Worm (Caenorhabditis elegans) whole organism, L3 larva: ENCODE measurements around the gene F54H5.3.

Source experiments
- aly-2 ChIP-seq: fragments of 150-350 bp; optimal IDR thresholded peaks from 2 replicates; lab custom pipeline; 2014; ENCODE audit warnings: missing biosample characterization, missing genetic modification characterization
- ceh-28 ChIP-seq: fragments of 150-350 bp; optimal IDR thresholded peaks from 2 replicates; lab custom pipeline; 2014; ENCODE audit warnings: missing biosample characterization, missing genetic modification reagents, missing genetic modification characterization
- ceh-82 ChIP-seq: fragments of 150-350 bp; optimal IDR thresholded peaks from 2 replicates; lab custom pipeline; 2014; ENCODE audit warnings: missing biosample characterization, missing genetic modification characterization
- daf-12 ChIP-seq: fragments of 150-350 bp; optimal IDR thresholded peaks from 2 replicates; lab custom pipeline; 2014; ENCODE audit warnings: missing biosample characterization, missing genetic modification reagents, missing genetic modification characterization
- egl-5 ChIP-seq: fragments of 150-350 bp; optimal IDR thresholded peaks from 2 replicates; lab custom pipeline; 2017; ENCODE audit warnings: missing biosample characterization, missing genetic modification reagents, missing genetic modification characterization, inconsistent platforms
- elt-3 ChIP-seq, 3 experiments: fragments of 150-350 bp in 1 of 3; sonication (generic microtip) in 2 of 3; optimal IDR thresholded peaks; 2 replicates in 2 of 3; 4 replicates in 1 of 3; lab custom pipeline; 2014 to 2017; ENCODE audit warnings: missing biosample characterization in 3 of 3, missing genetic modification characterization in 3 of 3
- fkh-10 ChIP-seq: sonication (generic microtip); optimal IDR thresholded peaks from 2 replicates; lab custom pipeline; 2017; ENCODE audit warnings: missing biosample characterization, missing genetic modification reagents, missing genetic modification characterization
- lsy-12 ChIP-seq: sonication (generic microtip); optimal IDR thresholded peaks from 2 replicates; lab custom pipeline; 2016; ENCODE audit warnings: mild to moderate bottlenecking, missing genetic modification characterization, missing compliant biosample characterization
- nhr-12 ChIP-seq: fragments of 150-350 bp; optimal IDR thresholded peaks from 2 replicates; lab custom pipeline; 2014; ENCODE audit warnings: missing biosample characterization, missing genetic modification characterization
- nhr-76 ChIP-seq: fragments of 150-350 bp; sonication (generic microtip); optimal IDR thresholded peaks from 5 replicates; lab custom pipeline; 2014; ENCODE audit warnings: missing biosample characterization, missing genetic modification characterization
- nhr-77 ChIP-seq: fragments of 150-350 bp; optimal IDR thresholded peaks from 2 replicates; lab custom pipeline; 2014; ENCODE audit warnings: missing biosample characterization, missing genetic modification characterization
- pqm-1 ChIP-seq: fragments of 150-350 bp; optimal IDR thresholded peaks from 2 replicates; lab custom pipeline; 2017; ENCODE audit warnings: missing biosample characterization, missing genetic modification characterization, inconsistent platforms
- sea-2 ChIP-seq: fragments of 150-350 bp; sonication (generic microtip); optimal IDR thresholded peaks from 4 replicates; lab custom pipeline; 2014; ENCODE audit warnings: missing biosample characterization, missing genetic modification reagents, missing genetic modification characterization
- skn-1 ChIP-seq: fragments of 150-350 bp; optimal IDR thresholded peaks from 2 replicates; lab custom pipeline; 2014; ENCODE audit warnings: missing biosample characterization, missing genetic modification characterization

F54H5.3 gene

ce11 chrII:6666598-6666997, 44.6 kb downstream of the F54H5.3 start, which contains the start of gene T19D12.1:
TSS of gene T19D12.1 (plus strand) at chrII:6666898.
- TF ChIP-seq lsy-12 (tag; lab: Kevin White, UChicago) (no peak), nhr-12 (no peak), pqm-1 (tag; lab: Kevin White, UChicago) (no peak)

- TF ChIP-seq elt-3 (tag; optimal IDR thresholded peaks at IDR 0.05; lab: Kevin White, UChicago), result no peak
- TF ChIP-seq, all 47 proteins: peak for 0
Observed at ce11 chrII:6667534-6667933, 45.5 kb downstream of the F54H5.3 start.

- TF ChIP-seq aly-2, result no peak
- no peak for TF ChIP-seq egl-5 (tag; lab: Kevin White, UChicago)
- no peak for TF ChIP-seq nhr-77 (tag; lab: Kevin White, UChicago)
- no peak for TF ChIP-seq fkh-10 (GFP tag; lab: Kevin White, UChicago)
- no peak for TF ChIP-seq skn-1 (tag; lab: Kevin White, UChicago)
- no peak for TF ChIP-seq ceh-28
- TF ChIP-seq nhr-76 (tag; lab: Kevin White, UChicago), result no peak
- TF ChIP-seq ceh-82, result no peak
- TF ChIP-seq daf-12, result no peak
- no peak for TF ChIP-seq sea-2
- TF ChIP-seq, all 47 proteins: peak for 0
Observed at ce11 chrII:6668496-6668895, 46.5 kb downstream of the F54H5.3 start.
